Fruit fly (Drosophila melanogaster) whole organism, embryonic: ENCODE results near the gene CG9289.

Source experiments
- Ada2b ChIP-seq: fragments of 200-800 bp; sonication (Bioruptor generic); IDR thresholded peaks from 2 replicates; pipeline ENCODE4 v1.3.6; 2022; ENCODE audit warnings: missing biosample characterization, missing genetic modification characterization
- CG10209 ChIP-seq: fragments of 200-800 bp; sonication (Bioruptor generic); optimal IDR thresholded peaks from 3 replicates; lab custom pipeline; 2017; ENCODE audit warnings: missing biosample characterization, mild to moderate bottlenecking, missing genetic modification characterization, missing genetic modification reagents
- CG11504 ChIP-seq: fragments of 200-800 bp; sonication (Bioruptor generic); optimal IDR thresholded peaks from 3 replicates; lab custom pipeline; 2019; ENCODE audit warnings: missing biosample characterization, mild to moderate bottlenecking, missing genetic modification characterization, moderate library complexity
- CG15011 ChIP-seq: fragments of 200-800 bp; sonication (Bioruptor generic); optimal IDR thresholded peaks from 3 replicates; lab custom pipeline; 2018; ENCODE audit warnings: missing biosample characterization, mild to moderate bottlenecking, missing genetic modification characterization
- CG5180 ChIP-seq: fragments of 200-800 bp; sonication (Bioruptor generic); optimal IDR thresholded peaks from 3 replicates; lab custom pipeline; 2017; ENCODE audit warnings: missing biosample characterization, missing genetic modification characterization, mild to moderate bottlenecking, moderate library complexity, missing genetic modification reagents
- CG7556 ChIP-seq: fragments of 200-800 bp; sonication (Bioruptor generic); optimal IDR thresholded peaks from 2 replicates; lab custom pipeline; 2017; ENCODE audit warnings: missing biosample characterization, mild to moderate bottlenecking, missing genetic modification characterization
- CG8290 ChIP-seq, 3 experiments: fragments of 200-800 bp; sonication (Bioruptor generic); optimal IDR thresholded peaks; 2 replicates each; lab custom pipeline; 2016 to 2019; ENCODE audit warnings: missing biosample characterization in 3 of 3, missing genetic modification characterization in 3 of 3, mild to moderate bottlenecking in 2 of 3, moderate library complexity in 1 of 3
- CG9932 ChIP-seq: fragments of 200-800 bp; sonication (Bioruptor generic); IDR thresholded peaks from 2 replicates; pipeline ENCODE4 v1.3.6; 2022; ENCODE audit warnings: missing biosample characterization, missing genetic modification characterization
- CrebB ChIP-seq: fragments of 200-800 bp; sonication (Bioruptor generic); optimal IDR thresholded peaks from 3 replicates; lab custom pipeline; 2018; ENCODE audit warnings: missing biosample characterization, mild to moderate bottlenecking, missing genetic modification characterization
- E2f1 ChIP-seq: fragments of 200-800 bp; sonication (Bioruptor generic); IDR thresholded peaks from 2 replicates; pipeline ENCODE4 v1.3.6; 2022; ENCODE audit warnings: missing biosample characterization, missing genetic modification characterization
- Hr3 ChIP-seq: fragments of 200-800 bp; sonication (Bioruptor generic); optimal IDR thresholded peaks from 3 replicates; lab custom pipeline; 2016; ENCODE audit warnings: missing biosample characterization, missing genetic modification characterization
- Xrp1 ChIP-seq: fragments of 200-800 bp; sonication (Bioruptor generic); IDR thresholded peaks from 2 replicates; pipeline ENCODE4 v1.3.6; 2022; ENCODE audit warnings: missing biosample characterization, missing genetic modification characterization
- ara ChIP-seq: fragments of 200-800 bp; sonication (Bioruptor generic); IDR thresholded peaks from 2 replicates; pipeline ENCODE4 v1.3.6; 2022; ENCODE audit warnings: missing biosample characterization, missing genetic modification characterization
- bcd ChIP-seq: fragments of 200-800 bp; sonication (Bioruptor generic); optimal IDR thresholded peaks from 2 replicates; lab custom pipeline; 2017; ENCODE audit warnings: missing biosample characterization, mild to moderate bottlenecking, missing genetic modification characterization
- cwo ChIP-seq: fragments of 200-800 bp; sonication (Bioruptor generic); optimal IDR thresholded peaks from 3 replicates; lab custom pipeline; 2017; ENCODE audit warnings: missing biosample characterization, missing genetic modification characterization, mild to moderate bottlenecking, moderate library complexity, missing genetic modification reagents
- fd96Cb ChIP-seq: fragments of 200-800 bp; sonication (Bioruptor generic); optimal IDR thresholded peaks from 2 replicates; lab custom pipeline; 2018; ENCODE audit warnings: missing biosample characterization, mild to moderate bottlenecking, missing genetic modification characterization, moderate library complexity
- klu ChIP-seq: fragments of 200-800 bp; sonication (Bioruptor generic); IDR thresholded peaks from 2 replicates; pipeline ENCODE4 v1.3.6; 2022; ENCODE audit warnings: missing biosample characterization, missing genetic modification characterization
- nerfin-1 ChIP-seq: fragments of 200-800 bp; sonication (Bioruptor generic); optimal IDR thresholded peaks from 3 replicates; lab custom pipeline; 2019; ENCODE audit warnings: missing biosample characterization, mild to moderate bottlenecking, missing genetic modification characterization, moderate library complexity
- pan ChIP-seq, 4 experiments: fragments of >200 bp in 3 of 4; fragments of 200-800 bp in 1 of 4; sonication (Bioruptor generic) in 1 of 4; optimal IDR thresholded peaks in 3 of 4; IDR thresholded peaks in 1 of 4; 2 replicates each; pipeline versions ENCODE4 v1.3.6 to Lab custom; 2017 to 2022; ENCODE audit warnings: missing biosample characterization in 2 of 4, missing genetic modification characterization in 2 of 4, mixed read lengths in 1 of 4
- peb ChIP-seq: fragments of 200-800 bp; sonication (Bioruptor generic); IDR thresholded peaks from 2 replicates; pipeline ENCODE4 v1.3.6; 2022; ENCODE audit warnings: missing biosample characterization, missing genetic modification characterization
- prd ChIP-seq, 3 experiments: fragments of >200 bp in 2 of 3; fragments of 200-800 bp in 1 of 3; sonication (Bioruptor generic) in 1 of 3; optimal IDR thresholded peaks in 2 of 3; IDR thresholded peaks in 1 of 3; 2 replicates in 2 of 3; 3 replicates in 1 of 3; pipeline versions ENCODE4 v1.3.6 to Lab custom; 2017 to 2022; ENCODE audit warnings: missing biosample characterization in 1 of 3, missing genetic modification characterization in 1 of 3
- sob ChIP-seq: fragments of 200-800 bp; sonication (Bioruptor generic); IDR thresholded peaks from 2 replicates; pipeline ENCODE4 v1.3.6; 2022; ENCODE audit warnings: missing biosample characterization, missing genetic modification characterization

CG9289 gene

DNA sequence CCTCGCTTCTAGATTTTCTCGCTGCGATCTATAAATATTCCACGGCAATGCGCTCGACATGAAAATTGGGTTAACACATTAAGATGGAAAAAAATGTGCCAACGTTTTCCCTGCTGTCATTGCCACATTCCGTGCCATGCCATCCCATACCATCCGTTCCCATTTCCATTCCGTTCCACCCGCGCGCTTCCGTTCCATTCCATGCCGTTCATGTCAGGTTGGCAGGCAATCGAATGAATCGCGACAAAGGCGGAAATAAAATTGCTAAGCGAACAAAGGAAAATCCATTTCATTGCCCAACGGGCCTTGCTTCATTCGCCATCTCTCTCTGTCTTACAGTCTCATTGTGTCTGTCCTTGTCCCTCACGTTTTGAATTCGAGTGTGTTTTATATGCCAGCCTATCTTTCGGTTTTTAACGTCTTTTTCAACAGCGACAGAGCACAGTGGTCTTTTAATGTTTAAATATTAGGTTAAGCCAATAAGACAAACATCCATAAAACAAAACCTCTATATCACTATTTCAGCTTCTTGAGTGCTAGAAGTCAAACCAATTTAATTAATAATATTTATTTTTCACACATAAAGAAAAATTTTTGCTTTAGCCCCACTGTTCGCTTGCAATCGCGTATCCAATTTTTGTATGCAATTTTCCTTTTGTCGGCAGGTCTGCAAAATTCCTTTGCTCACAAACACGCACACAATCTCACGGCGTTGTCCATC, 50.3 kb downstream of the CG9289 start (continued):
- TF ChIP-seq bcd (GFP tag; lab: Kevin White, UChicago), result peak; percentile 18
- TF ChIP-seq fd96Cb (tag; lab: Kevin White, UChicago), result peak; percentile 2
- no peak for TF ChIP-seq E2f1 (GFP tag; lab: Robert Waterston, UW)
- TF ChIP-seq Hr3 (GFP tag; lab: Kevin White, UChicago), result peak; percentile 1
- TF ChIP-seq CG15011 (GFP tag; lab: Kevin White, UChicago), result peak; percentile 8
- 0 out of 2 replicates have a peak, but pooled peaks have one; percentile 28 for TF ChIP-seq Ada2b (GFP tag; lab: Robert Waterston, UW)
- TF ChIP-seq CG10209, result peak; percentile 29
- TF ChIP-seq klu, result peak; percentile 26; the same call in 1 of the 2 replicates
- no peak for TF ChIP-seq CrebB (tag; lab: Kevin White, UChicago)
- TF ChIP-seq Xrp1, result peak; percentile 64
- no peak for TF ChIP-seq pan (optimal IDR thresholded peaks at IDR 0.05; lab: Kevin White, UChicago)
- TF ChIP-seq pan (GFP tag; optimal IDR thresholded peaks at IDR 0.05 in 1 of 2, IDR thresholded peaks at IDR 0.05 in 1 of 2), result peak in 1 of 2 experiments; percentile 49
- TF ChIP-seq CG11504, result no peak
- peak; percentile 10 for TF ChIP-seq CG7556
- 0 out of 2 replicates have a peak, but pooled peaks have one; percentile 5 for TF ChIP-seq peb (GFP tag; lab: Robert Waterston, UW)
- TF ChIP-seq cwo (GFP tag; lab: Kevin White, UChicago), result no peak
- peak; percentile 14 for TF ChIP-seq nerfin-1 (tag; lab: Kevin White, UChicago)
- no peak for TF ChIP-seq prd (optimal IDR thresholded peaks at IDR 0.05; lab: Kevin White, UChicago)
- TF ChIP-seq prd (GFP tag; IDR thresholded peaks at IDR 0.05; lab: Robert Waterston, UW), result peak; percentile 57; the same call in 2 of the 3 replicates
- 0 out of 2 replicates have a peak, but pooled peaks have one; percentile 24 for TF ChIP-seq ara (GFP tag; lab: Robert Waterston, UW)
- no peak for TF ChIP-seq CG5180 (GFP tag; lab: Kevin White, UChicago)
- no peak for TF ChIP-seq CG8290 (GFP tag; optimal IDR thresholded peaks at IDR 0.05; lab: Kevin White, UChicago)
- peak in 1 of 2 experiments; percentile 13 for TF ChIP-seq CG8290 (tag; optimal IDR thresholded peaks at IDR 0.05; lab: Kevin White, UChicago)
- TF ChIP-seq CG9932 (GFP tag; lab: Robert Waterston, UW), result no peak
- peak; percentile 17; the same call in 1 of the 2 replicates for TF ChIP-seq sob (GFP tag; lab: Robert Waterston, UW)
